Worm (Caenorhabditis elegans) whole organism, L2 larva: ENCODE measurements around the gene C39E9.8.

Experiments
- R02D3.7 ChIP-seq: fragments of 150-350 bp; optimal IDR thresholded peaks from 2 replicates; lab custom pipeline; 2014; ENCODE audit warnings: missing biosample characterization, missing genetic modification characterization
- ama-1 ChIP-seq: fragments of 150-350 bp; optimal IDR thresholded peaks from 2 replicates; lab custom pipeline; 2018; ENCODE audit warnings: inconsistent platforms
- egl-27 ChIP-seq: sonication (generic microtip); optimal IDR thresholded peaks from 3 replicates; lab custom pipeline; 2017; ENCODE audit warnings: missing biosample characterization, missing genetic modification reagents, missing genetic modification characterization
- elt-1 ChIP-seq: fragments of 150-350 bp; optimal IDR thresholded peaks from 2 replicates; lab custom pipeline; 2014; ENCODE audit warnings: missing biosample characterization, missing genetic modification characterization
- elt-3 ChIP-seq: sonication (generic microtip); optimal IDR thresholded peaks from 2 replicates; lab custom pipeline; 2017; ENCODE audit warnings: missing biosample characterization, missing genetic modification characterization
- fos-1 ChIP-seq: fragments of 150-350 bp; optimal IDR thresholded peaks from 2 replicates; lab custom pipeline; 2014; ENCODE audit warnings: missing biosample characterization, missing genetic modification characterization
- nhr-10 ChIP-seq: sonication (generic microtip); optimal IDR thresholded peaks from 2 replicates; lab custom pipeline; 2017; ENCODE audit warnings: missing biosample characterization, missing genetic modification characterization
- nhr-11 ChIP-seq: fragments of 150-350 bp; optimal IDR thresholded peaks from 2 replicates; lab custom pipeline; 2014; ENCODE audit warnings: missing biosample characterization, missing genetic modification characterization
- unc-39 ChIP-seq: fragments of 150-350 bp; optimal IDR thresholded peaks from 2 replicates; lab custom pipeline; 2014; ENCODE audit warnings: missing biosample characterization, missing genetic modification characterization
- unc-62 ChIP-seq: fragments of 150-350 bp; optimal IDR thresholded peaks from 2 replicates; lab custom pipeline; 2014; ENCODE audit warnings: missing biosample characterization, missing genetic modification reagents, missing genetic modification characterization
- ztf-4 ChIP-seq: fragments of 150-350 bp; optimal IDR thresholded peaks from 2 replicates; lab custom pipeline; 2014; ENCODE audit warnings: missing biosample characterization, missing genetic modification characterization

DNA sequence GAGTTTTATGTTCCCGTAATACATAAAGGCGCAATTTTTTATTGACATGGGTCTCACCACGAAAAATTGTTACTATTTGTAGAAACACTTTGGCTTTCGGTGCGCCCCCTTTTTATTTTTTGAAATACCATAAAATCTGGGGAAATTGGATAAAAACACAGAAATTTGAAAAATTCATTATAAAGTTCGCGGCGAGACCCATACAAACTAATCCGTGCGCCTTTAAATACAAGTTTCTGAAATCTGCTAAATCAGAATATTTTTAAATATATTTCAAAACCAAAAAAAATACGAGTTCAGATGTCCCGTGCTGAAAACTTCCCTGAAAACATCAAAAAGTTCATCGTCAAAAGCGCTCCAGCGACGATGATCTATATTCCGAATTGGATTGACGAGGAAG lies 28.1 kb downstream of the C39E9.8 start, which contains the start of gene B0564.2:
- TF ChIP-seq R02D3.7 (tag; lab: Kevin White, UChicago) = no peak
- TF ChIP-seq ztf-4 (tag; lab: Kevin White, UChicago) = no peak
- no peak for TF ChIP-seq unc-39 (tag; lab: Kevin White, UChicago)
- no peak for TF ChIP-seq fos-1 (tag; lab: Kevin White, UChicago)
- no peak for TF ChIP-seq egl-27 (tag; lab: Kevin White, UChicago)
- TF ChIP-seq elt-3 (tag; lab: Kevin White, UChicago) = no peak
- TF ChIP-seq ama-1 (lab: Kevin White, UChicago) = no peak
- no peak for TF ChIP-seq nhr-10 (tag; lab: Kevin White, UChicago)
- no peak for TF ChIP-seq elt-1
- TF ChIP-seq unc-62 (GFP tag; lab: Kevin White, UChicago) = no peak
- no peak for TF ChIP-seq nhr-11 (tag; lab: Kevin White, UChicago)
